Fruit fly (Drosophila melanogaster) whole organism, pupa: ENCODE results near the gene Cpr65Au.

Experiments
- CG12605 ChIP-seq: fragments of 200-800 bp; sonication (Bioruptor generic); IDR thresholded peaks from 2 replicates; pipeline ENCODE4 v1.3.6; 2022; ENCODE audit warnings: missing biosample characterization, missing genetic modification characterization
- CG15710 ChIP-seq: fragments of 200-800 bp; sonication (Bioruptor generic); optimal IDR thresholded peaks from 2 replicates; lab custom pipeline; 2018; ENCODE audit warnings: missing biosample characterization, mild to moderate bottlenecking, missing genetic modification characterization, moderate library complexity
- CG17806 ChIP-seq: fragments of 200-800 bp; sonication (Bioruptor generic); optimal IDR thresholded peaks from 2 replicates; lab custom pipeline; 2018; ENCODE audit warnings: missing biosample characterization, mild to moderate bottlenecking, missing genetic modification characterization, moderate library complexity
- CG32121 ChIP-seq: fragments of 200-800 bp; sonication (Bioruptor generic); IDR thresholded peaks from 2 replicates; pipeline ENCODE4 v1.3.6; 2022; ENCODE audit warnings: missing biosample characterization, missing genetic modification characterization
- CG34367 ChIP-seq: fragments of 200-800 bp; sonication (Bioruptor generic); optimal IDR thresholded peaks from 2 replicates; lab custom pipeline; 2018; ENCODE audit warnings: missing biosample characterization, mild to moderate bottlenecking, missing genetic modification characterization
- CG4496 ChIP-seq: fragments of 200-800 bp; sonication (Bioruptor generic); IDR thresholded peaks from 3 replicates; pipeline ENCODE4 v1.3.6; 2022; ENCODE audit warnings: missing biosample characterization, missing genetic modification characterization
- CG8301 ChIP-seq: fragments of 200-800 bp; sonication (Bioruptor generic); optimal IDR thresholded peaks from 2 replicates; lab custom pipeline; 2018; ENCODE audit warnings: missing biosample characterization, mild to moderate bottlenecking, missing genetic modification characterization
- EcR ChIP-seq: fragments of 200-800 bp; sonication (Bioruptor generic); optimal IDR thresholded peaks from 3 replicates; lab custom pipeline; 2019; ENCODE audit warnings: missing biosample characterization, missing genetic modification characterization, mild to moderate bottlenecking, moderate library complexity, missing genetic modification reagents
- Ets98B ChIP-seq: fragments of 200-800 bp; sonication (Bioruptor generic); IDR thresholded peaks from 2 replicates; pipeline ENCODE4 v1.3.6; 2022; ENCODE audit warnings: missing biosample characterization, missing genetic modification characterization
- Pif1B ChIP-seq: fragments of 200-800 bp; sonication (Bioruptor generic); optimal IDR thresholded peaks from 3 replicates; lab custom pipeline; 2016; ENCODE audit warnings: missing biosample characterization, missing genetic modification characterization
- Snoo ChIP-seq: fragments of 200-800 bp; sonication (Bioruptor generic); optimal IDR thresholded peaks from 3 replicates; lab custom pipeline; 2017; ENCODE audit warnings: missing biosample characterization, mild to moderate bottlenecking, missing genetic modification characterization, inconsistent platforms
- fd96Ca ChIP-seq: fragments of 200-800 bp; sonication (Bioruptor generic); IDR thresholded peaks from 3 replicates; pipeline ENCODE4 v1.3.6; 2022; ENCODE audit warnings: missing biosample characterization, missing genetic modification characterization
- gl ChIP-seq: fragments of 200-800 bp; sonication (Bioruptor generic); optimal IDR thresholded peaks from 2 replicates; lab custom pipeline; 2018; ENCODE audit warnings: missing biosample characterization, mild to moderate bottlenecking, missing genetic modification characterization
- rn ChIP-seq: fragments of 200-800 bp; sonication (Bioruptor generic); IDR thresholded peaks from 2 replicates; pipeline ENCODE4 v1.3.6; 2022; ENCODE audit warnings: missing biosample characterization, missing genetic modification characterization

DNA sequence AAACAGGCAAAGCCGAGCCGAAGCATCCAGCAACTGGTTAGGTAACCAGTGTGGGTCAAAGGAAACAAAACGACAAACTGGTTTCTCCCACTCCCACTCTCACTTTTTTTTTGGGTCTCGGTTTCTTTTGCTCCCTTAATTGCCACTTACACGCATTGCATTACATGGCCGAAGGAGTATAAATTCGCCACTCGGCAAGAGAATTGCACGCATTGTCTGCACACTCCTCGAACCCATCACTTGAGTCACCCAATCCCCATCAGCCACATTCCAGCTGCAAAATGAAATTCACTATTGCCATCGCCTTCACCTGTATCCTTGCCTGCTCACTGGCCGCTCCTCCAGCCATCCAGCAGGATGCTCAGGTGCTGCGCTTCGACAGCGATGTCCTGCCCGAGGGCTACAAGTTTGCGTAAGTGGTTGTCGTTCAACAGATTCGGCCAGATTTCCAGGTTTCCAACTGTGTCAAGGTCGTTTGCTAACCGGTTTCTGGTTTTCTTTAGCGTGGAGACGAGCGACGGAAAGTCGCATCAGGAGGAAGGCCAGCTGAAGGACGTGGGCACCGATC lies 11.4 kb upstream of the Cpr65Au start, which contains the start of gene Lcp65Ad:
- TF ChIP-seq Pif1B (no peak), CG17806 (tag; lab: Kevin White, UChicago) (no peak), EcR (GFP tag; lab: Kevin White, UChicago) (peak; percentile 36), CG4496 (no peak), fd96Ca (GFP tag; lab: Robert Waterston, UW) (no peak), CG32121 (GFP tag; lab: Robert Waterston, UW) (no peak), Ets98B (GFP tag; lab: Robert Waterston, UW) (no peak), Snoo (tag; lab: Kevin White, UChicago) (no peak), CG34367 (tag; lab: Kevin White, UChicago) (no peak), gl (tag; lab: Kevin White, UChicago) (no peak), rn (GFP tag; lab: Robert Waterston, UW) (no peak), CG12605 (GFP tag; lab: Robert Waterston, UW) (no peak), CG8301 (tag; lab: Kevin White, UChicago) (no peak), CG15710 (tag; lab: Kevin White, UChicago) (no peak)
